Fruit fly (Drosophila melanogaster) whole organism, wandering third instar larva: ENCODE measurements around the gene CycY.

Source experiments
- CG32264 ChIP-seq: fragments of 200-800 bp; sonication (Bioruptor generic); optimal IDR thresholded peaks from 2 replicates; lab custom pipeline; 2016; ENCODE audit warnings: missing biosample characterization, missing genetic modification characterization
- dmrt93B ChIP-seq: fragments of 200-800 bp; sonication (Bioruptor generic); optimal IDR thresholded peaks from 2 replicates; lab custom pipeline; 2018; ENCODE audit warnings: missing biosample characterization, mild to moderate bottlenecking, missing genetic modification characterization
- h ChIP-seq: fragments of 200-800 bp; sonication (Bioruptor generic); optimal IDR thresholded peaks from 3 replicates; lab custom pipeline; 2016; ENCODE audit warnings: missing biosample characterization, mild to moderate bottlenecking, missing genetic modification characterization
- sv ChIP-seq: fragments of 200-800 bp; sonication (Bioruptor generic); optimal IDR thresholded peaks from 3 replicates; lab custom pipeline; 2016; ENCODE audit warnings: missing biosample characterization, missing genetic modification characterization

dm6 chr2L:11793986-11794385, 19.6 kb downstream of the CycY start, which contains the start of gene CG14937:
- TF ChIP-seq h (GFP tag; lab: Kevin White, UChicago) (no peak), CG32264 (no peak), dmrt93B (GFP tag; lab: Kevin White, UChicago) (no peak), sv (GFP tag; lab: Kevin White, UChicago) (no peak)
